Worm (Caenorhabditis elegans): ENCODE results near the gene sra-13.
"Not testable (repeated sequence)": the region's sequence is repeated elsewhere in the genome, so short reads cannot be mapped to it uniquely, and the experiment has no call there.

Gene sra-13

DNA sequence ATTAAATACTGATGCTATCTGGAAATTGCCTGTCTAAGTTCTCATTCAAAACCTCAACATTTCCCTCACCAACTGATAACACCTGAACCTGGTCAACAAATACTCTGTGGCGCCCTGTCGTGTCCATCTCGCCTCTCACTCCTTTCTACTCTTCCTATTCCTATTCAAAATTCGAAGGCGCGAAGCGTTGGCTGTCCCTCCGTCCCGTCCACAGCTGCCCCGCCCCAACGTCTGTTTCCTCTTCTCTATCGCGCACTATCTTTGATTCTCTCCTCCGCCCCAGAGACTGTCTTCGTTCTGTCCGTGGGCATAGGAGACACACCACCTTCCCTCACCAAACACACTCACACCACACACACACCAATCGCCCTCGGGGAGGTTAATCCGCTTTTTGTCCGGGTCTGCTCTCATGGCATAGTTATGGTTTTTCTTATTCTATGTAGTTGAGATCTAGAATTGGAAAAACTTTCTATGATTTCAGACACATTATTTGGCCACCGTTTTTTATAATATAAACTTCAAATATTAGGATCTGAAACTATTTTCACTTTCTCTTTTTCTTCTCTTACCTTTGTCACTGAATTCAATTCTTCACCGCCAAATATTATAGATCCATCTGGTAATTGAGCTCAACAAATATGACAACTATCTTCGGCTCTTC lies 4.7 kb downstream of the sra-13 start, which contains the start of gene efl-3 (continued):
- TF ChIP-seq ceh-6 (GFP tag; optimal IDR thresholded peaks at IDR 0.05) (no peak), dve-1 (tag; optimal IDR thresholded peaks at IDR 0.05) (no peak), F13H6.1 (tag; optimal IDR thresholded peaks at IDR 0.05) (no peak), ceh-2 (tag; optimal IDR thresholded peaks at IDR 0.05) (peak; percentile 22), unc-42 (tag; optimal IDR thresholded peaks at IDR 0.05) (no peak), lin-11 (tag; optimal IDR thresholded peaks at IDR 0.05) (no peak)

DNA sequence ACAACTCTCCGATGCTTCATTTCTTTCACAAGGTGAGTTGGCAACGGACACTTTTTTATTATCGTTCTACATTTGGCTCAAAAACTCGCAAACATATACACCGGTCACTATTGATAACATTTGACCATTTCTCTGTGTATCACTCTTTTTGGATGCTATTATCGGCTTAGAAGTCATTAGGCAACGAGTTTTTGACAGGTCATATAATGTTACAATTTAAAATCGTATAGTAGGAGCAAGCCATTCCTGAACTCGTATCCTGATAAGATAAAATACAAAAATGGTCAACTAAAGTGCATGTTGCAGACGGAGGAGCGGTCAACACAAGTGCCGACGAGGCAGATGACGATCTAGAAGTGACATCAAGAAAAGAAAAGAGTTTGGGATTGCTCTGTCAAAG lies 5.5 kb downstream of the sra-13 start:
- TF ChIP-seq C38D4.7 (GFP tag; optimal IDR thresholded peaks at IDR 0.05) (no peak), elt-2 (tag; optimal IDR thresholded peaks at IDR 0.05) (peak; percentile 65)

DNA sequence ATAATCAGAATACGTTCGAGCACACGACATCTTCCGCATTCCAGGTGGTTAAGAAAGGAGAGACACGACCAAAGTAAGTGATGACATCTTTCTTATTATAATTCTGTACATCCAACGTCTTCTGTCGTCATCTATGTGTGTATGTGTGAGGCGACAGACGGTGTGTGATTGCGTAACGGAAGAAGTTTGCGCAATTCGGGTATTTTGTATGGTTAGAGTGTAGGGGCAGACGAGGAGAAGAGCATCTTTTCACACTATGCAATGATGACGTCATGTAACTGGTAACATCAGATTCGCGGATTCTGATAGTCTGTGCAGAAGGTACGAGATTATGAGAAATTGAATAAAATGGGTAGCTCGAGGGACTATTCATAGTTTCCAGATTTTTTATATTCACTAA lies 7.5 kb downstream of the sra-13 start:
- TF ChIP-seq tbx-2 (tag; optimal IDR thresholded peaks at IDR 0.05) (peak; percentile 60), ref-2 (tag; optimal IDR thresholded peaks at IDR 0.05) (no peak), hlh-6 (tag; optimal IDR thresholded peaks at IDR 0.05) (no peak), unc-55 (GFP tag; optimal IDR thresholded peaks at IDR 0.05) (peak; percentile 1)

DNA sequence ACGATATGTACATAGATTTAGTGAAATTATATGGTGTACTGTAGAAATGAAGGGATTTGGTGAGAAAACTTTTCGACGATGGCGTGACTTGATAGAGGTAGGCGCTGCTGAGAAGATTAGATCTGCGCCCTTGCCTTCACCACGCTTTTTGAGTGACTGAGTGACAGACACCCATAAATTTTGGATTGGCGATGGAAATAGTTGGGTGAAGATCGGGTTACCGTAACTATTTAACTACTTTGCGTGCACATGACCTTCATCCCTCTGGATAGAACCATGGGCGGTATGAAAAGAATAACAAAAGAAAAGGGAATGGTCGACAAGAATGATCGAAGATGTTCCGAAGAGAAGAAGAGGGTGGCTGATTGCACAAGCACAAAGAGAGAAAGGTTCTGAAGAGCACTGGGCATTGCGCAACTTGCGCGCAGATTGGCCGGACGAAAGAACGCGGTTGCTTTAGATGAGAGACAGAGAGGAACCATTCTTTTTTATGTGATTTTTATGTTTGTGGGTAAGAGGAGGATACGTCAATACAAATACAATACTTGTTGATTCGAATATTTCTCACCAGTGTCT lies 8.1 kb downstream of the sra-13 start:
- TF ChIP-seq unc-55 (GFP tag; optimal IDR thresholded peaks at IDR 0.05), result no peak
- TF ChIP-seq ets-4 (tag; optimal IDR thresholded peaks at IDR 0.05), result no peak
- TF ChIP-seq elt-2 (tag; optimal IDR thresholded peaks at IDR 0.05), result peak; percentile 1
- TF ChIP-seq elt-4 (tag; optimal IDR thresholded peaks at IDR 0.05), result no peak
- no peak for TF ChIP-seq ceh-14 (tag; optimal IDR thresholded peaks at IDR 0.05)
- no peak for TF ChIP-seq unc-3 (GFP tag; conservative IDR thresholded peaks at IDR 0.05)
- no peak for TF ChIP-seq unc-3 (tag; optimal IDR thresholded peaks at IDR 0.05)
- TF ChIP-seq ceh-19 (GFP tag; optimal IDR thresholded peaks at IDR 0.05), result no peak
- no peak for TF ChIP-seq Y22D7AL.16 (tag; optimal IDR thresholded peaks at IDR 0.05)
- TF ChIP-seq sox-2 (GFP tag; IDR thresholded peaks at IDR 0.05), result peak; percentile 22; the same call in 1 of the 2 replicates
- TF ChIP-seq dmd-4 (tag; optimal IDR thresholded peaks at IDR 0.05; ENCODE audit: borderline replicate concordance), result no peak
- TF ChIP-seq lim-6 (tag; optimal IDR thresholded peaks at IDR 0.05), result no peak
- TF ChIP-seq F13H6.1 (tag; optimal IDR thresholded peaks at IDR 0.05), result no peak
- TF ChIP-seq tbx-7 (tag; optimal IDR thresholded peaks at IDR 0.05), result no peak

DNA sequence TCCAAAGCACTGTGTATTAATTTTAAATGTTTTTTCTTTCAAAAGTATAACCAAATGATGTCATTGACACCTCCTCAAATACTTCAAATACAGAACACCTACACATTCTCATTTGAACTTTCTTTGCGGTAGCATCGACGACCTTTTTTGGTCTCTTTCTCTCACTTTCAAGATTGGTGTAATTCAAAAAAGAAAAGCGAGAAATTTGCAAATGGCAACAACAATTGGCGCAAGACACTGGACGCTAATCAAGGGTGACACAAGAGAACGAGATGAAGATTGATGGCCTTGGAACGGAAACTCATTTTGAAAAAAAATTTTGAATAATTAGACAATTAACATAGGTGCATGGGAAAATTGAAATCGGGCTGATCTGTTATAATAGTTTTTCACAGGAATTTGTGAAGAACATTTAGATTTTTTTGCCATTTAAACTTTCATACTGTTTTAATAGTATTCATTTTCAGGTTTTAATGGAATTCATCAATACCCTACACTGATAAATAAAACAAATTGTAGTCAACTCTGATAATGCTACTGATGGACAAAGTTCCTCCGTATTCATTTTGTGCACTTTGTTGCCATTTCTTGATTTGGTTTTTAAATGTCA lies 9.7 kb downstream of the sra-13 start, which contains the start of gene fdgt-2:
fdgt-2 (plus strand) TSS at position 560 of the 610 bp plus-strand sequence.
- no peak for TF ChIP-seq ceh-31 (tag; optimal IDR thresholded peaks at IDR 0.05)
- TF ChIP-seq unc-55 (GFP tag; optimal IDR thresholded peaks at IDR 0.05), result peak; percentile 60
- no peak for TF ChIP-seq T23F11.4 (GFP tag; optimal IDR thresholded peaks at IDR 0.05)

DNA sequence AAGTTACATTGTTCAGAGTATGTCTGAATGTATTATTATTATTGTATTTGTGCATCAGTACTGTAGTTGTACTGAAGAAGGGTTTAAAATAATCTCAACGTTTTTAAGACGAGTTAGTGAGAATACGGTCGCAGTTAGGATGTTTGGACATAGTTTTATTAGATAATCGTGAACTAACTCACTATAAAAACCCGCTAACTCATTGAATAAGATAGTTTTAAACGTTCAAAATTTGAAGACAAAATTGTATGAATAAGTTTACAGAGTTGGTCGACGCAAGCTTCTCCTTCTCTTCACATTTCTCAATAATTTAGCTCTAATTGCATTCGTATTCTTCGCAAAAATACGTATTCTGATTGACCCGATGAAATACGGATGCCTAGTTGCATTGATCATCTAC lies 11.5 kb downstream of the sra-13 start:
- no peak for TF ChIP-seq fax-1 (tag; optimal IDR thresholded peaks at IDR 0.05)
- TF ChIP-seq unc-55 (GFP tag; optimal IDR thresholded peaks at IDR 0.05), result no peak
- TF ChIP-seq K02D7.2 (tag; optimal IDR thresholded peaks at IDR 0.05), result no peak
- TF ChIP-seq ceh-19 (GFP tag; optimal IDR thresholded peaks at IDR 0.05), result no peak
- no peak for TF ChIP-seq nhr-11 (tag; optimal IDR thresholded peaks at IDR 0.05)

DNA sequence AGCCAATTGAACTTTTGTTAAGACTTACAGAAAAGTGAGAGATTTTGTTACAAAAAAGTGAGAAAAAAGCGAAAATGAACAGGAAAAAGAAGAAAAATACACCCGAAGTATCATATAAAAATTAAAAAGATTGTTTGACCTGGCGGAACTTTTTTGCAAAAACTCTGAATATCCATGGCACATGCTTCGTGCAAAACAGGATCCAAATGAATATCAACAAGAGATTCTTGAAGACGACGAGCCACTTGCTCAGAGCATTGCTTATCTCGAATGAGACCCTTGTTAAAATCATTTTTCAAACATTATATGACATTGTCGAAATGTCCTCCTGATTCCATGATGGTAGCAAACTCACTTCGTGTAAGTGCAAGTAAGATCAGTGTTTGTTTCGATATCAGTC lies 12.3 kb downstream of the sra-13 start, which contains the start of gene F14E5.8:
F14E5.8 (plus strand) TSS at position 301 of the 400 bp plus-strand sequence.
- TF ChIP-seq gmeb-2, rnt-1, ceh-18 (tag; optimal IDR thresholded peaks at IDR 0.05): not testable (repeated sequence)
